Fruit fly (Drosophila melanogaster): ENCODE results near the gene bves.

bves gene

DNA sequence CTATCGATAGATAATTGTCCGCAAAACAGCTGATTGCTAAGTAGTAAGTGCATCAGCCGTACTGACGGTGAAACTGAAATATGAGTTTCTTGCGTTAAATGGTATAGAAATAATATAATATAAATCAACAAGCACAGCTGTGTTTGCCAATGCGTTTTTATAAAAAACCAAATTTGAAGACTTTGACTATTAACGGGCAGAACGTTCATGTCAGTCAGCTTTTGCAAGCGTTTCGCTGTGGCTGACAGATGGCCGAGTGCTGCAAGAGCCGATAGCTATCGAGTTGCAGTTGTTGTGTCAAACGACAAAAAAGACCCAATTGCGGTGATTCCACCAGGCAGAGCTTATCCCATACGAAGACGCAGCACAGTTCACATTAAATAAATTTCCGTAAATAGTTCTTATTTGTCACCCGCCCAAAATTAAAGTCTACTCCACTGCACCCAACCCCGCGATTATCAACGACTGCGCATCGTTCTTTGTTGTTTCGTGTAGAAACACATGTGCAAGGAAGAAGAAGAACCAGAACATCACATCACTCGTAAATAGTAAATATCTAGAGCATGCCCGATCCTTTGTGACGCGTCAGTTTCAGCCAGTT is 63.2 kb downstream of the bves start, which contains the start of the genes unc and CG15445 (continued):
- TF ChIP-seq chn (GFP tag; optimal IDR thresholded peaks at IDR 0.05) = peak; percentile 12
- 0 out of 3 replicates have a peak, but pooled peaks have one; percentile 34 for TF ChIP-seq CG34422 (GFP tag; IDR thresholded peaks at IDR 0.05)
- no peak for TF ChIP-seq tgo (GFP tag; IDR thresholded peaks at IDR 0.05)
- TF ChIP-seq vvl (GFP tag; IDR thresholded peaks at IDR 0.05) = no peak
- no peak for TF ChIP-seq CG1529 (GFP tag; optimal IDR thresholded peaks at IDR 0.05)
- no peak for TF ChIP-seq zf30C (GFP tag; optimal IDR thresholded peaks at IDR 0.05)
- no peak for TF ChIP-seq CG3163 (GFP tag; optimal IDR thresholded peaks at IDR 0.05)
- TF ChIP-seq CG14965 (GFP tag; optimal IDR thresholded peaks at IDR 0.05; ENCODE audit: borderline replicate concordance) = no peak
- no peak for TF ChIP-seq CG6854 (GFP tag; optimal IDR thresholded peaks at IDR 0.05)
- peak; percentile 83 for TF ChIP-seq CG17385 (GFP tag; optimal IDR thresholded peaks at IDR 0.05)
- no peak for TF ChIP-seq dan (GFP tag; IDR thresholded peaks at IDR 0.05)
- peak; percentile 87 for TF ChIP-seq Med (GFP tag)
- TF ChIP-seq corto (GFP tag; optimal IDR thresholded peaks at IDR 0.05) = no peak
- TF ChIP-seq tx (GFP tag; optimal IDR thresholded peaks at IDR 0.05) = no peak
- TF ChIP-seq Hr39 (optimal IDR thresholded peaks at IDR 0.05) = no peak
- TF ChIP-seq CG3838 (GFP tag; optimal IDR thresholded peaks at IDR 0.05) = no peak
- no peak for TF ChIP-seq sr (GFP tag; IDR thresholded peaks at IDR 0.05)
- TF ChIP-seq BtbVII (GFP tag; optimal IDR thresholded peaks at IDR 0.05) = no peak
- peak; percentile 22 for TF ChIP-seq Dip3 (GFP tag; optimal IDR thresholded peaks at IDR 0.05)
- no peak for TF ChIP-seq Sox102F (GFP tag; optimal IDR thresholded peaks at IDR 0.05)
- peak; percentile 53 for TF ChIP-seq CG14710 (tag; optimal IDR thresholded peaks at IDR 0.05)
- no peak for TF ChIP-seq B-H2 (GFP tag; optimal IDR thresholded peaks at IDR 0.05)
- no peak for TF ChIP-seq CG31365 (tag; optimal IDR thresholded peaks at IDR 0.05)
- TF ChIP-seq CG12155 (GFP tag; optimal IDR thresholded peaks at IDR 0.05) = peak; percentile 31
- TF ChIP-seq wdn (GFP tag; IDR thresholded peaks at IDR 0.05) = no peak
- TF ChIP-seq CG13296 (GFP tag; optimal IDR thresholded peaks at IDR 0.05) = no peak
- TF ChIP-seq CG8765 (GFP tag; IDR thresholded peaks at IDR 0.05) = no peak
- no peak for TF ChIP-seq Dip2 (GFP tag; IDR thresholded peaks at IDR 0.05)
- no peak for TF ChIP-seq CG1832 (GFP tag; optimal IDR thresholded peaks at IDR 0.05)
- peak; percentile 90 for TF ChIP-seq Sin3A (optimal IDR thresholded peaks at IDR 0.05)
- TF ChIP-seq CG7963 (GFP tag; IDR thresholded peaks at IDR 0.05; ENCODE audit: partially characterized antibody) = peak; percentile 81
- TF ChIP-seq crc (GFP tag; optimal IDR thresholded peaks at IDR 0.05) = no peak
- TF ChIP-seq mam (GFP tag; optimal IDR thresholded peaks at IDR 0.05) = peak; percentile 33
- TF ChIP-seq kay (GFP tag; optimal IDR thresholded peaks at IDR 0.05) = no peak
- no peak for TF ChIP-seq D19B (GFP tag; optimal IDR thresholded peaks at IDR 0.05)
- TF ChIP-seq Spps (tag; optimal IDR thresholded peaks at IDR 0.05) = no peak
- no peak for TF ChIP-seq CG6813 (GFP tag; optimal IDR thresholded peaks at IDR 0.05)
- no peak for TF ChIP-seq MTF-1 (GFP tag; optimal IDR thresholded peaks at IDR 0.05; ENCODE audit: borderline replicate concordance)
- no peak for TF ChIP-seq TFAM (GFP tag; optimal IDR thresholded peaks at IDR 0.05)
- no peak for TF ChIP-seq Jarid2 (GFP tag; optimal IDR thresholded peaks at IDR 0.05)
- no peak for TF ChIP-seq CG10979 (tag; optimal IDR thresholded peaks at IDR 0.05)
- no peak for TF ChIP-seq CG2889 (GFP tag; IDR thresholded peaks at IDR 0.05)
- TF ChIP-seq CG17186 (GFP tag; optimal IDR thresholded peaks at IDR 0.05) = peak; percentile 44
- no peak for TF ChIP-seq CG14667 (GFP tag; IDR thresholded peaks at IDR 0.05)
- TF ChIP-seq CG18476 (GFP tag; optimal IDR thresholded peaks at IDR 0.05) = no peak
- no peak for TF ChIP-seq CG3281 (GFP tag; optimal IDR thresholded peaks at IDR 0.05)
- peak; percentile 46 for TF ChIP-seq trem (tag; optimal IDR thresholded peaks at IDR 0.05)
- no peak for TF ChIP-seq CG7987 (GFP tag; optimal IDR thresholded peaks at IDR 0.05)
- TF ChIP-seq Vsx1 (GFP tag; optimal IDR thresholded peaks at IDR 0.05) = no peak
- TF ChIP-seq dysf (GFP tag; IDR thresholded peaks at IDR 0.05) = peak; percentile 36; the same call in 1 of the 3 replicates
- TF ChIP-seq CG17829 (tag; optimal IDR thresholded peaks at IDR 0.05) = peak; percentile 28
- no peak for TF ChIP-seq CG4730 (GFP tag; IDR thresholded peaks at IDR 0.05)

Data from whole organism, embryonic.